Fruit fly (Drosophila melanogaster) whole organism, wandering third instar larva: ENCODE measurements around the gene Nemp.

Experiments used
- Dfd ChIP-seq: fragments of >200 bp; optimal IDR thresholded peaks from 2 replicates; lab custom pipeline; 2017; ENCODE audit warnings: missing biosample characterization, missing genetic modification characterization
- Jra ChIP-seq: sonication (Bioruptor generic); optimal IDR thresholded peaks from 2 replicates; lab custom pipeline; 2016; ENCODE audit warnings: missing biosample characterization, missing genetic modification characterization
- br ChIP-seq: fragments of 200-800 bp; sonication (Bioruptor generic); optimal IDR thresholded peaks from 2 replicates; lab custom pipeline; 2016; ENCODE audit warnings: missing biosample characterization, missing genetic modification characterization
- dmrt93B ChIP-seq: fragments of 200-800 bp; sonication (Bioruptor generic); optimal IDR thresholded peaks from 2 replicates; lab custom pipeline; 2018; ENCODE audit warnings: missing biosample characterization, mild to moderate bottlenecking, missing genetic modification characterization
- ey ChIP-seq: fragments of 200-800 bp; sonication (Bioruptor generic); optimal IDR thresholded peaks from 2 replicates; lab custom pipeline; 2016; ENCODE audit warnings: missing biosample characterization, missing genetic modification characterization
- h ChIP-seq: fragments of 200-800 bp; sonication (Bioruptor generic); optimal IDR thresholded peaks from 3 replicates; lab custom pipeline; 2016; ENCODE audit warnings: missing biosample characterization, mild to moderate bottlenecking, missing genetic modification characterization
- woc ChIP-seq: sonication (Bioruptor generic); optimal IDR thresholded peaks from 2 replicates; lab custom pipeline; 2016; ENCODE audit warnings: missing biosample characterization, mild to moderate bottlenecking, missing genetic modification characterization

DNA sequence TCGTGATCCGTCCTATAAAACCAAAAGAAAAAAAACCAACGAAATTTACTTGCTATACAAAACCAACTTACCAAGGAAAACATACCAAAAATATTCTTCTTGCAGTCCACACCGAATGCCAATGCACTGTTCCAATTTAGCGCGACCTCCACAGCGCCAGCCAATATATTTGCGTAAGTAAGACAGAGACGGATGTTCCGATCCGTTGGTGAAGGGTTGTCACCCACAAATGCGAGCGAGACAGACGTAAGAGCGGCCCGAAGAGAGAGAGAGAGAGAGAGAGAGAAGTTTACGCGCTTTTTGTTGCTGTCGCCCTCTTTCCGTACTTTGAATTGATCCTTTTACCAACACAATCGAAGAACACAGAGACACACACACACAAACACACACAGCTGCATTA, 47.0 kb downstream of the Nemp start:
- TF ChIP-seq woc: no peak
- TF ChIP-seq Dfd (GFP tag; lab: Kevin White, UChicago): no peak
- no peak for TF ChIP-seq h
- no peak for TF ChIP-seq dmrt93B (GFP tag; lab: Kevin White, UChicago)
- no peak for TF ChIP-seq ey (GFP tag; lab: Kevin White, UChicago)
- no peak for TF ChIP-seq br (GFP tag; lab: Kevin White, UChicago)
- TF ChIP-seq Jra (GFP tag; lab: Kevin White, UChicago): no peak
